Worm (Caenorhabditis elegans) whole organism, L4/young adult: ENCODE results near the gene srv-3.

Experiments
- W03F9.2 ChIP-seq: fragments of 150-350 bp; optimal IDR thresholded peaks from 2 replicates; lab custom pipeline; 2014; ENCODE audit warnings: missing biosample characterization, missing genetic modification characterization
- dao-5 ChIP-seq: sonication (generic microtip); optimal IDR thresholded peaks from 2 replicates; lab custom pipeline; 2016; ENCODE audit warnings: missing genotype, missing genetic modification characterization, moderate library complexity, missing compliant biosample characterization
- him-1 ChIP-seq: sonication (generic microtip); optimal IDR thresholded peaks from 2 replicates; lab custom pipeline; 2016; ENCODE audit warnings: missing genotype, missing genetic modification reagents, missing genetic modification characterization, missing compliant biosample characterization

DNA sequence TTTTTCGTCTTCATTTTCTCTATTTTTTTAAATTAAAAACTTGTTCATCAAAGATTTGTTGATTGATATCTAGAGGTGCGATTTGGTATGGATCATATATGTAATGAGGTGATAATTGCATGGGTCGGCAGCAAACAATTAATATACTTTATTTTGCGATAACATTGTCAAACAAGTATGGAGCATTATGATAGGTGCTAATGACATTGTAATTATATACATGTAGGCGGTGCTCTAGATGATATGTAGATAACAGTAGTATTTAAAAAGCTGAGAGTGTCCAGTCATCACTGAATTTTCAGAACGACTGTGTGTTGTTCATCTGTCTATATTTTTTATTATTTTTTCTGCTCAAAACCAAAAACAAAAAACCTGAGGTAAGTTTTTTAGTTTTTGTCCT is 21.5 kb upstream of the srv-3 start, which contains the start of gene Y116F11A.1:
- TF ChIP-seq him-1 (no peak), dao-5 (tag; lab: Kevin White, UChicago) (no peak), W03F9.2 (tag; lab: Kevin White, UChicago) (no peak)
